Worm (Caenorhabditis elegans) whole organism, mixed stage, embryonic: ENCODE measurements around the gene sti-1.

ENCODE experiments used
- blmp-1 ChIP-seq: fragments of 150-350 bp; optimal IDR thresholded peaks from 2 replicates; lab custom pipeline; 2014; ENCODE audit warnings: missing biosample characterization, missing genetic modification characterization
- ceh-43 ChIP-seq: fragments of 200-800 bp; sonication (Bioruptor generic); optimal IDR thresholded peaks from 2 replicates; lab custom pipeline; 2018; ENCODE audit warnings: mild to moderate bottlenecking, missing genetic modification characterization, moderate library complexity, missing compliant biosample characterization
- ceh-83 ChIP-seq: fragments of 200-800 bp; sonication (Bioruptor generic); optimal IDR thresholded peaks from 2 replicates; lab custom pipeline; 2018; ENCODE audit warnings: mild to moderate bottlenecking, missing genetic modification characterization, missing compliant biosample characterization
- elt-1 ChIP-seq: sonication (generic microtip); optimal IDR thresholded peaks from 2 replicates; lab custom pipeline; 2017; ENCODE audit warnings: missing genetic modification characterization, mild to moderate bottlenecking, missing compliant biosample characterization, antibody characterized with exemption, moderate library complexity, borderline replicate concordance; ENCODE audit not compliant: insufficient read depth
- ham-2 ChIP-seq: fragments of 200-800 bp; sonication (Bioruptor generic); optimal IDR thresholded peaks from 2 replicates; lab custom pipeline; 2018; ENCODE audit warnings: mild to moderate bottlenecking, missing genetic modification characterization, missing compliant biosample characterization
- nhr-12 ChIP-seq: fragments of 150-350 bp; optimal IDR thresholded peaks from 2 replicates; lab custom pipeline; 2014; ENCODE audit warnings: missing biosample characterization, missing genetic modification characterization
- nhr-28 ChIP-seq: fragments of 150-350 bp; optimal IDR thresholded peaks from 2 replicates; lab custom pipeline; 2014; ENCODE audit warnings: missing biosample characterization, missing genetic modification characterization
- nhr-76 ChIP-seq: sonication (generic microtip); optimal IDR thresholded peaks from 2 replicates; lab custom pipeline; 2017; ENCODE audit warnings: missing biosample characterization, missing genetic modification characterization
- pha-4 ChIP-seq: fragments of 150-350 bp; optimal IDR thresholded peaks from 2 replicates; lab custom pipeline; 2018; ENCODE audit warnings: missing biosample characterization, missing genetic modification reagents, missing genetic modification characterization
- snpc-4 ChIP-seq: fragments of 150-350 bp; optimal IDR thresholded peaks from 2 replicates; lab custom pipeline; 2014; ENCODE audit warnings: missing biosample characterization, missing genetic modification characterization
- tbx-8 ChIP-seq: fragments of 200-800 bp; sonication (Bioruptor generic); optimal IDR thresholded peaks from 2 replicates; lab custom pipeline; 2018; ENCODE audit warnings: mild to moderate bottlenecking, missing genetic modification characterization, moderate library complexity, missing compliant biosample characterization
- ztf-11 ChIP-seq: fragments of 150-350 bp; optimal IDR thresholded peaks from 2 replicates; lab custom pipeline; 2014; ENCODE audit warnings: missing biosample characterization, missing genetic modification characterization

ce11 chrV:772210-772609 is 1.1 kb upstream of the sti-1 start:
- TF ChIP-seq nhr-12 (tag; lab: Kevin White, UChicago) (no peak), ceh-43 (GFP tag; lab: Kevin White, UChicago) (no peak), nhr-76 (tag; lab: Kevin White, UChicago) (no peak), snpc-4 (tag; lab: Kevin White, UChicago) (no peak), tbx-8 (GFP tag; lab: Kevin White, UChicago) (no peak), nhr-28 (tag; lab: Kevin White, UChicago) (no peak), ham-2 (no peak), elt-1 (no peak), ceh-83 (GFP tag; lab: Kevin White, UChicago) (no peak), pha-4 (no peak), blmp-1 (tag; lab: Kevin White, UChicago) (no peak), ztf-11 (tag; lab: Kevin White, UChicago) (no peak)
